Worm (Caenorhabditis elegans) whole organism, mixed stage, embryonic: ENCODE measurements around the gene srw-7.
A peak's percentile ranks its signal among the peaks of the same experiment; 100 is the strongest.

Source experiments
- M03D4.4 ChIP-seq: sonication (generic microtip); optimal IDR thresholded peaks from 2 replicates; lab custom pipeline; 2017; ENCODE audit warnings: mild to moderate bottlenecking, missing genetic modification characterization, missing compliant biosample characterization
- bed-3 ChIP-seq: fragments of 200-800 bp; sonication (Bioruptor generic); optimal IDR thresholded peaks from 3 replicates; lab custom pipeline; 2018; ENCODE audit warnings: mild to moderate bottlenecking, missing genetic modification characterization, moderate library complexity, missing compliant biosample characterization
- blmp-1 ChIP-seq: fragments of 150-350 bp; optimal IDR thresholded peaks from 2 replicates; lab custom pipeline; 2014; ENCODE audit warnings: missing biosample characterization, missing genetic modification characterization
- ceh-43 ChIP-seq: fragments of 200-800 bp; sonication (Bioruptor generic); optimal IDR thresholded peaks from 2 replicates; lab custom pipeline; 2018; ENCODE audit warnings: mild to moderate bottlenecking, missing genetic modification characterization, moderate library complexity, missing compliant biosample characterization
- ceh-83 ChIP-seq: fragments of 200-800 bp; sonication (Bioruptor generic); optimal IDR thresholded peaks from 2 replicates; lab custom pipeline; 2018; ENCODE audit warnings: mild to moderate bottlenecking, missing genetic modification characterization, missing compliant biosample characterization
- ces-1 ChIP-seq: fragments of 150-350 bp; optimal IDR thresholded peaks from 2 replicates; lab custom pipeline; 2014; ENCODE audit warnings: missing biosample characterization, missing genetic modification reagents, missing genetic modification characterization
- elt-1 ChIP-seq: sonication (generic microtip); optimal IDR thresholded peaks from 2 replicates; lab custom pipeline; 2017; ENCODE audit warnings: missing genetic modification characterization, mild to moderate bottlenecking, missing compliant biosample characterization, antibody characterized with exemption, moderate library complexity, borderline replicate concordance; ENCODE audit not compliant: insufficient read depth
- elt-3 ChIP-seq: fragments of 150-350 bp; optimal IDR thresholded peaks from 2 replicates; lab custom pipeline; 2014; ENCODE audit warnings: missing biosample characterization, missing genetic modification characterization
- flh-1 ChIP-seq: fragments of 200-800 bp; sonication (Bioruptor generic); optimal IDR thresholded peaks from 2 replicates; lab custom pipeline; 2018; ENCODE audit warnings: mild to moderate bottlenecking, missing genetic modification characterization, moderate library complexity, missing compliant biosample characterization
- ham-2 ChIP-seq: fragments of 200-800 bp; sonication (Bioruptor generic); optimal IDR thresholded peaks from 2 replicates; lab custom pipeline; 2018; ENCODE audit warnings: mild to moderate bottlenecking, missing genetic modification characterization, missing compliant biosample characterization
- hlh-1 ChIP-seq: fragments of 150-350 bp; optimal IDR thresholded peaks from 2 replicates; lab custom pipeline; 2014; ENCODE audit warnings: missing biosample characterization, missing genetic modification reagents, missing genetic modification characterization
- lin-13 ChIP-seq: fragments of 150-350 bp; optimal IDR thresholded peaks from 2 replicates; lab custom pipeline; 2014; ENCODE audit warnings: missing biosample characterization, missing genetic modification characterization
- lin-32 ChIP-seq: fragments of 200-800 bp; sonication (Bioruptor generic); optimal IDR thresholded peaks from 2 replicates; lab custom pipeline; 2018; ENCODE audit warnings: mild to moderate bottlenecking, missing genetic modification characterization, missing compliant biosample characterization
- lsy-2 ChIP-seq: fragments of 150-350 bp; optimal IDR thresholded peaks from 2 replicates; lab custom pipeline; 2014; ENCODE audit warnings: missing biosample characterization, missing genetic modification characterization
- mep-1 ChIP-seq: fragments of 150-350 bp; optimal IDR thresholded peaks from 2 replicates; lab custom pipeline; 2017; ENCODE audit warnings: missing biosample characterization, missing genetic modification reagents, missing genetic modification characterization, inconsistent platforms
- mls-2 ChIP-seq: sonication (generic microtip); optimal IDR thresholded peaks from 2 replicates; lab custom pipeline; 2016; ENCODE audit warnings: mild to moderate bottlenecking, missing genetic modification characterization, moderate library complexity, missing compliant biosample characterization
- nhr-12 ChIP-seq: fragments of 150-350 bp; optimal IDR thresholded peaks from 2 replicates; lab custom pipeline; 2014; ENCODE audit warnings: missing biosample characterization, missing genetic modification characterization
- nhr-2 ChIP-seq: fragments of 150-350 bp; optimal IDR thresholded peaks from 2 replicates; lab custom pipeline; 2014; ENCODE audit warnings: missing biosample characterization, missing genetic modification characterization
- nhr-237 ChIP-seq: fragments of 150-350 bp; optimal IDR thresholded peaks from 2 replicates; lab custom pipeline; 2014; ENCODE audit warnings: missing biosample characterization, missing genetic modification characterization
- nhr-28 ChIP-seq: fragments of 150-350 bp; optimal IDR thresholded peaks from 2 replicates; lab custom pipeline; 2014; ENCODE audit warnings: missing biosample characterization, missing genetic modification characterization
- nhr-76 ChIP-seq: sonication (generic microtip); optimal IDR thresholded peaks from 2 replicates; lab custom pipeline; 2017; ENCODE audit warnings: missing biosample characterization, missing genetic modification characterization
- pha-4 ChIP-seq: fragments of 150-350 bp; optimal IDR thresholded peaks from 2 replicates; lab custom pipeline; 2018; ENCODE audit warnings: missing biosample characterization, missing genetic modification reagents, missing genetic modification characterization
- sem-2 ChIP-seq: fragments of 200-800 bp; sonication (Bioruptor generic); optimal IDR thresholded peaks from 2 replicates; lab custom pipeline; 2018; ENCODE audit warnings: mild to moderate bottlenecking, missing genetic modification characterization, missing compliant biosample characterization
- snpc-4 ChIP-seq: fragments of 150-350 bp; optimal IDR thresholded peaks from 2 replicates; lab custom pipeline; 2014; ENCODE audit warnings: missing biosample characterization, missing genetic modification characterization
- sptf-1 ChIP-seq: sonication (generic microtip); optimal IDR thresholded peaks from 2 replicates; lab custom pipeline; 2017; ENCODE audit warnings: mild to moderate bottlenecking, missing genetic modification characterization, moderate library complexity, missing compliant biosample characterization
- tbx-8 ChIP-seq: fragments of 200-800 bp; sonication (Bioruptor generic); optimal IDR thresholded peaks from 2 replicates; lab custom pipeline; 2018; ENCODE audit warnings: mild to moderate bottlenecking, missing genetic modification characterization, moderate library complexity, missing compliant biosample characterization
- unc-120 ChIP-seq: sonication (generic microtip); optimal IDR thresholded peaks from 2 replicates; lab custom pipeline; 2017; ENCODE audit warnings: missing genetic modification characterization, missing compliant biosample characterization; ENCODE audit not compliant: poor library complexity, severe bottlenecking
- unc-39 ChIP-seq: fragments of 150-350 bp; optimal IDR thresholded peaks from 2 replicates; lab custom pipeline; 2014; ENCODE audit warnings: missing biosample characterization, missing genetic modification characterization
- zip-8 ChIP-seq: fragments of 150-350 bp; optimal IDR thresholded peaks from 2 replicates; lab custom pipeline; 2014; ENCODE audit warnings: missing biosample characterization, missing genetic modification characterization
- ztf-11 ChIP-seq: fragments of 150-350 bp; optimal IDR thresholded peaks from 2 replicates; lab custom pipeline; 2014; ENCODE audit warnings: missing biosample characterization, missing genetic modification characterization

srw-7 gene

DNA sequence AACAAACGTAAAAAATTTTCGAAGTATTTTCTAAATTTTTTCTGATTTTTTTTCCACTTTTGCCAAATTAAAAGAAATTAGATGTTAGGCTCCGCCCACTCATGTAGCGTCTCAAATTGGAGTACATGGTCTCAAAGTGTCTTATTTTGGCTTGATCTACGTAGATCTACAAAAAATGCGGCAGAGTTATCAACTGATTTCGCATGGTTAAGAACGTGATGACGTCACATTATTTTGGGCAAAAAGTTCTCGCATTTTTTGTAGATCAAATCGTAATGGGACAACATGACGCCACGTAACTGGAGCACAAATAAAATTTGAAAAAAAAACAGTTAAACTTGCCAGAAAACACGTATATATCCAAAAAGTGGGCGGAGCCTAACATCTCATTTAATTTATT, 44.2 kb upstream of the srw-7 start:
- TF ChIP-seq flh-1 (GFP tag; lab: Kevin White, UChicago): no peak
- peak; percentile 14 for TF ChIP-seq zip-8 (tag; lab: Kevin White, UChicago)

DNA sequence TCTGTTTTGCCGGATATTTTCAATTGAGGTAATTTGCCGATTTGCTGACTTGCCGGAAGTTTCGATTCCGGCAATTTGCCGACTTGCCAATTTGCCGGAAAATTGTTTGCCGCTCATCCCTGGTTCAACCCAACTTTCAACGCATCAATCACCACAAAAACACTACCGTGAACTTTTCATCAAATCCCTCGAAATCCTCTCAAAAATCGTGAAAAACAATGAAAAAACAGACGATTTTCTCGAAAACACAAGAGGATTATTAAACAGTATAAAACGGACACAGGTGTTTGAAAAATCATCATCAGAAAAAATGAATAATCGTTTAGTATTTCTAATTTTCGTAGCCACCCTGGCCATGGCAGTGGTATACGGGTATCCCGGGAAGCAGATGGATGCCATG, 39.2 kb upstream of the srw-7 start, which contains the start of gene Y39H10A.1:
Y39H10A.1 (plus strand) TSS at position 301 of the 400 bp plus-strand sequence.
- TF ChIP-seq flh-1 (GFP tag; lab: Kevin White, UChicago) (no peak), sptf-1 (tag; lab: Kevin White, UChicago) (no peak), lsy-2 (tag; lab: Kevin White, UChicago) (no peak), blmp-1 (tag; lab: Kevin White, UChicago) (no peak), nhr-237 (tag; lab: Kevin White, UChicago) (no peak), unc-39 (tag; lab: Kevin White, UChicago) (no peak), pha-4 (no peak)

DNA sequence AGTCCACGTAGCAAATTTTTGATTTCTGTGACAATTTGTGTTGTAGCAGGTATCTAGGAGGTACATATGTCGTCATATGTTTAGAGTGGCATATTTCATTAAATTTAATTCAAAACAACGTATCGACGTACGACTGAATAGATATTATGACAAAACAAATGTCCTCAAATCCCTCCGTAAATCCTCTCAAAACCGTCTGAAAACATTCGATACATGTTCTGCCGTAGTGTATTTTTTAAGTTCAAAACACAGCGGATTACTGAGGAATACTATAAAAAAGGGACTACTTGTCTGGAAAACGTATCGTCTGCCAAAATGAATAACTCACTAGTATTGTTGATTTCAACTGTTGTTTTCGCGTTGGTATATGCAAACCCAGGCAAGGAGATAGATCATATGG, 37.8 kb upstream of the srw-7 start, which contains the start of gene R08E5.4:
R08E5.4 (plus strand) TSS at position 301 of the 400 bp plus-strand sequence.
- TF ChIP-seq lsy-2 (tag; lab: Kevin White, UChicago) (no peak), sptf-1 (tag; lab: Kevin White, UChicago) (no peak), lin-32 (no peak), elt-1 (tag; lab: Kevin White, UChicago) (no peak), ces-1 (GFP tag; lab: Kevin White, UChicago) (no peak), tbx-8 (GFP tag; lab: Kevin White, UChicago) (no peak), nhr-76 (tag; lab: Kevin White, UChicago) (no peak), ham-2 (GFP tag; lab: Kevin White, UChicago) (no peak), ztf-11 (tag; lab: Kevin White, UChicago) (no peak), sem-2 (GFP tag; lab: Kevin White, UChicago) (no peak), M03D4.4 (tag; lab: Kevin White, UChicago) (no peak), mep-1 (tag; lab: Kevin White, UChicago) (no peak), mls-2 (no peak), blmp-1 (tag; lab: Kevin White, UChicago) (no peak), flh-1 (GFP tag; lab: Kevin White, UChicago) (no peak), nhr-237 (tag; lab: Kevin White, UChicago) (no peak), lin-13 (tag; lab: Kevin White, UChicago) (no peak), nhr-28 (tag; lab: Kevin White, UChicago) (no peak), elt-3 (tag; lab: Kevin White, UChicago) (no peak), zip-8 (tag; lab: Kevin White, UChicago) (no peak)

DNA sequence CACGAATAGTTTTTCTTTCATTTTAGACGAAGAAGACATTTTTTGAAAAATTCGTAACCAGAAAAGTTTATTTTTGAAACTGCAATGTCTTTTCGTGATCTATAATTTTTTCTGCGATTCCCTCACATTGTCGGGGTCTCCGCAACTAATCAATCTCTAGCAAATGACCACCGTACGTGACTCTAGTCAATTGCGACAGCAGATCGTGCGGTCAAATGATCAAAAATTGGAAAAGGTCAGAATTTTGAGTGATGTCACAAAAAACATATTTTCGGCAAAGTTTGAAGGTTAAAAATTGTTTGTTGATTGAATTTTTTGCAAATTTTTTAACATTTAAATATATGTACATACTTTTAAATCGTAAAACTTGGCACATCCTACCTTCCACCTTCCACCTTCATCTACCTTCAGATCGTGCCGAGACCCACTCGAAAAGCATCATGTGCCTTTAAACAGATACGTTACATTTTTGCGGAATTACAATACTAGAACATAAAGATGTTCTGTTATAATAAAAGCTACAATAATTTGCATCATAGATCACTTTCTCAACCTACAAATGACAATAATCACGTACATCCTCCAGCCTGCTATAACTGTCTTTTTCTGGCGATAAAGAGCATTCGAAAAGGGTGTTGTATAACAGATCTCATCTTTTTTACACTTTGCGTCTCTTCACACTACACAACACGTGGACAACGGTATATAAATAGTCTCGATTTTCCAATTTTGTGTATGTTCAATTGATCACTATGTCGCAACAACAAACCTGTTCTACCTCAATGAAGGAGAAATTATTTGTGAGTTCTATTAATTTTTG, 34.4 kb upstream of the srw-7 start, which contains the start of the genes R08E5.1 and rips-1:
R08E5.1 (minus strand) TSS at position 82 of the 820 bp plus-strand sequence.
rips-1 (plus strand) TSS at position 585 of the 820 bp plus-strand sequence.
- no peak for TF ChIP-seq nhr-2 (tag; lab: Kevin White, UChicago)
- no peak for TF ChIP-seq unc-39 (tag; lab: Kevin White, UChicago)
- no peak for TF ChIP-seq sem-2 (GFP tag; lab: Kevin White, UChicago)
- no peak for TF ChIP-seq ztf-11 (tag; lab: Kevin White, UChicago)
- no peak for TF ChIP-seq ham-2 (GFP tag; lab: Kevin White, UChicago)
- no peak for TF ChIP-seq ceh-43 (GFP tag; lab: Kevin White, UChicago)
- TF ChIP-seq ces-1 (GFP tag; lab: Kevin White, UChicago): no peak
- TF ChIP-seq M03D4.4 (tag; lab: Kevin White, UChicago): no peak
- no peak for TF ChIP-seq nhr-12
- TF ChIP-seq hlh-1 (tag; lab: Kevin White, UChicago): no peak
- TF ChIP-seq bed-3: no peak
- TF ChIP-seq lin-32: no peak
- TF ChIP-seq lin-13 (tag; lab: Kevin White, UChicago): no peak
- no peak for TF ChIP-seq unc-120
- TF ChIP-seq mls-2: no peak
- TF ChIP-seq lsy-2 (tag; lab: Kevin White, UChicago): no peak

DNA sequence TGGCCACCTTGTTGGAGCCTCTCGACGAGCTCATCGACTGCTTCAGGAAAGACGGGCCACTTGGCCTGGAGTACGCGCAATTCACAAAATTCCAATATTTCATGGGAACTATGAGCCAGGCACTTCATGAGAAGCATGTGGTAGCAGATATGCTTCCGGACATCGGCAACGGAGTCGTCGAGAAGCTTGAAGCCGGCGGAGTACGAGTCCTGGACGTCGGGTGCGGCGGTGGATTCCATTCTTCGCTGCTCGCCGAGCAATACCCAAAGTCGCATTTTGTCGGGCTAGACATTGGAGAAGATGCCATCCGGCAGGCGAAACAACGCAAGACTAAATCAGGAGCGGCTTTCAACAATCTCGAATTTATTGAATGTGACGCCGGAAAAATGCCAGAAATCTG, 32.4 kb upstream of the srw-7 start:
- TF ChIP-seq ceh-83 (GFP tag; lab: Kevin White, UChicago): no peak
- TF ChIP-seq tbx-8 (GFP tag; lab: Kevin White, UChicago): no peak
- no peak for TF ChIP-seq zip-8 (tag; lab: Kevin White, UChicago)
- no peak for TF ChIP-seq unc-120
- TF ChIP-seq blmp-1 (tag; lab: Kevin White, UChicago): no peak
- TF ChIP-seq snpc-4 (tag; lab: Kevin White, UChicago): no peak
